Worm (Caenorhabditis elegans): ENCODE results near the gene dpff-1.

Gene dpff-1

ce11 chrIII:5869429-5869828 is 36.7 kb downstream of the dpff-1 start, which contains the start of gene F01F1.15:
TSS of gene F01F1.15 (minus strand) at chrIII:5869529.
- TF ChIP-seq him-1 (tag; optimal IDR thresholded peaks at IDR 0.05) (no peak), W03F9.2 (tag; optimal IDR thresholded peaks at IDR 0.05) (no peak), dao-5 (tag; optimal IDR thresholded peaks at IDR 0.05) (no peak)

- TF ChIP-seq W03F9.2 (tag; optimal IDR thresholded peaks at IDR 0.05) (no peak), him-1 (tag; optimal IDR thresholded peaks at IDR 0.05) (no peak), dao-5 (tag; optimal IDR thresholded peaks at IDR 0.05) (no peak)
Observed at ce11 chrIII:5868401-5868800, 37.7 kb downstream of the dpff-1 start, which contains the start of gene eng-1. TSS of gene eng-1 (minus strand) at chrIII:5868501.

DNA sequence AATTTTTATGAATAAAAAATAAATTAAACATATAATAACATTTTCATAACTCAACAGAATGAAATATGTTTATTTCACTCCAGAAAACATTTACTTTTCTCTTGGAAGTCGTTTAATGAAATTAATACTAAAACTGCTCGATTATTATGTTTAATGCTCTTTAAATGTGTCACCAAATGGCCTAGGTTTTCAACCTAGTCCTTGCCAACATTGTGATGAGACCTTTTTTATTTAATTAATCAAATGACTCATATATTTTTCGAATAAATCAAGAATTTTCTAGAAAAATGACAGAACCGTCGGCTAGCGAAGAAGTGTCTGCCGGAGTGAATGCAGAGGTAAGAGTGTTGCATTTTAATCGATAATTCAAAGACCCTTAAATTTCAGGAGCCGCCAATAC is 41.9 kb downstream of the dpff-1 start, which contains the start of gene rabn-5:
Gene rabn-5, plus strand, starts transcription at position 284 of the 400 bp plus-strand sequence.
- TF ChIP-seq W03F9.2 (tag; optimal IDR thresholded peaks at IDR 0.05) (no peak), dao-5 (tag; optimal IDR thresholded peaks at IDR 0.05) (no peak), him-1 (tag; optimal IDR thresholded peaks at IDR 0.05) (no peak)

DNA sequence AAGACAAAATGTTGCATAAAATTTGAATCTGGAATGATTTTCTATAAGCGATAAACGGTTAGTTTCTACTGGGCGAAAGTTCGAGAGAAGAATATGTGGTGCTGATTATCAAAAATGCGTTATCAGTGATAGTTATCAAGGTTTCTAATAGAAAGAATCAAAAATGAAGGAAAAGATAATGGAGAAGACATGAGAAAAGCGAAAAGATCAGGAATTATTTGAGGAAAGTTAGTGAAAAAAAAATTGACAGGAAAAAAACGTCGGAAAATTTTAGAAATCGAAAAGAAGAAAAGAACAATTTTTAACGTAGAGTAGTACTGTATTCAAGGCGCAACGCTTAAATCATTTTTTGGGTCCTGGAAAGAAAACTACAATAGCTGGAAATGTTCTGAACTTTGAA is 42.4 kb downstream of the dpff-1 start, which contains the start of gene dnpp-1:
Gene dnpp-1, minus strand, starts transcription at position 30 of the 400 bp plus-strand sequence.
- TF ChIP-seq W03F9.2 (tag; optimal IDR thresholded peaks at IDR 0.05) = peak; percentile 16
- no peak for TF ChIP-seq dao-5 (tag; optimal IDR thresholded peaks at IDR 0.05)

DNA sequence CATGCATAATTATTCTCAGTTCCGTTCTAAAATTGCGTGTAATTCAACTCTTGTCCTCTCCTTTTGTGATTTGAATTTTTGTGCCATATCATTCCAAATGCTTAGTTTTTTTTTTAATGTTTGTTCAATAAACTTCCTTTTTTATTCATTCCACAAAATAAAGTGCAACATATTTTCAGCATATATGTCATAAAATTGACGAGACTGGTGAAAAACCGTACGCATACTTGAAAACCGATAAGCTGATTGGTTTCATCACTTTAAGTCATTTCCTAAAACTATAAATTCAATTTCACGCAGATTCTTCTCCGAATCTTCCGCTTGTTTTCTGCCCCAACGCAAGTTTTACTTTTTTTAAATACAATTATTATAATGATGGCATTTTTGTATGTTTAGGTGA is 47.1 kb downstream of the dpff-1 start, which contains the start of gene dpf-4:
Gene dpf-4, plus strand, starts transcription at position 301 of the 400 bp plus-strand sequence.
- TF ChIP-seq him-1 (tag; optimal IDR thresholded peaks at IDR 0.05) (no peak), dao-5 (tag; optimal IDR thresholded peaks at IDR 0.05) (no peak), W03F9.2 (tag; optimal IDR thresholded peaks at IDR 0.05) (no peak)

DNA sequence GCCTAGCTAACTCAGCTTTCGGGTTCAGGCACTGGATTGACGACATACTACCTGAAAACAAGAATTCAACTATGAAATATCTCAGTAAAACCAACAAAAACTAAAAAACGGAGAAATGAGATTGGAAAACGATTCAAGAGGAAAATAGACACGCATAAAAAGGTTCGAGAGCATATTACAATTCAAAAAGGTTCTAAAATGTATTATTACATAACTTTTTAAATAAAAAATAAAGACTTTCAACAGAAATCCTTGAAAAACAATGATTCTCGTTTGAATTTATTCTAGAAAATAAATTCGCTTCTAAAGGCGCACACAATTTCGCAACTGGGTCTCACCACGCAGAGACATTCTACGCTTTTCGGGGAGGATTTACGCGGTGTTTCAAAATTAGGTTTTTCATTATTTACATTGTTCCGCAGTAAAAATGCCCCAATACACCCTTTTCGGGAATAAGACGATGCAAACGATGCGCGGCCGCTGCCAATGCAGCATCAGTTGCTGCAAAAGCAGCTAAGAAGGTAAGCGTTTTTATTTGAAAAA is 50.4 kb downstream of the dpff-1 start, which contains the start of the genes cct-6 and alh-9:
Gene cct-6, minus strand, starts transcription at position 51 of the 543 bp plus-strand sequence.
Gene alh-9, plus strand, starts transcription at position 382 of the 543 bp plus-strand sequence.
- TF ChIP-seq dao-5 (tag; optimal IDR thresholded peaks at IDR 0.05) (no peak), him-1 (tag; optimal IDR thresholded peaks at IDR 0.05) (no peak), W03F9.2 (tag; optimal IDR thresholded peaks at IDR 0.05) (peak; percentile 94)

All from whole organism, L4/young adult.